Fruit fly (Drosophila melanogaster) whole organism, embryonic: ENCODE results near the gene CG14220.

Experiments used
- ATbp ChIP-seq: fragments of 200-800 bp; sonication (Bioruptor generic); optimal IDR thresholded peaks from 2 replicates; lab custom pipeline; 2017; ENCODE audit warnings: missing biosample characterization, mild to moderate bottlenecking, missing genetic modification characterization, missing genetic modification reagents
- CG10267 ChIP-seq: fragments of 200-800 bp; sonication (Bioruptor generic); optimal IDR thresholded peaks from 2 replicates; lab custom pipeline; 2018; ENCODE audit warnings: missing biosample characterization, mild to moderate bottlenecking, missing genetic modification characterization, moderate library complexity
- CG10431 ChIP-seq: fragments of 200-800 bp; sonication (Bioruptor generic); optimal IDR thresholded peaks from 3 replicates; lab custom pipeline; 2018; ENCODE audit warnings: missing biosample characterization, mild to moderate bottlenecking, missing genetic modification characterization
- CG11696 ChIP-seq: fragments of 200-800 bp; sonication (Bioruptor generic); IDR thresholded peaks from 2 replicates; pipeline ENCODE4 v1.3.6; 2022; ENCODE audit warnings: missing biosample characterization, missing genetic modification characterization
- CG12155 ChIP-seq: fragments of 200-800 bp; sonication (Bioruptor generic); optimal IDR thresholded peaks from 3 replicates; lab custom pipeline; 2016; ENCODE audit warnings: missing biosample characterization, missing genetic modification characterization
- CG1233 ChIP-seq: fragments of 200-800 bp; sonication (Bioruptor generic); optimal IDR thresholded peaks from 4 replicates; lab custom pipeline; 2018; ENCODE audit warnings: missing biosample characterization, mild to moderate bottlenecking, missing genetic modification characterization
- CG13287 ChIP-seq: fragments of 200-800 bp; sonication (Bioruptor generic); IDR thresholded peaks from 2 replicates; pipeline ENCODE4 v1.3.6; 2022; ENCODE audit warnings: missing biosample characterization, missing genetic modification characterization; ENCODE audit not compliant: partially characterized antibody
- CG15696 ChIP-seq: fragments of 200-800 bp; sonication (Bioruptor generic); optimal IDR thresholded peaks from 2 replicates; lab custom pipeline; 2019; ENCODE audit warnings: missing biosample characterization, mild to moderate bottlenecking, missing genetic modification characterization, moderate library complexity
- CG1603 ChIP-seq: fragments of 200-800 bp; sonication (Bioruptor generic); optimal IDR thresholded peaks from 2 replicates; lab custom pipeline; 2019; ENCODE audit warnings: missing biosample characterization, mild to moderate bottlenecking, missing genetic modification characterization, moderate library complexity
- CG16813 ChIP-seq: fragments of 200-800 bp; sonication (Bioruptor generic); IDR thresholded peaks from 3 replicates; pipeline ENCODE4 v1.3.6; 2022; ENCODE audit warnings: missing biosample characterization, missing genetic modification characterization; ENCODE audit not compliant: partially characterized antibody
- CG1792 ChIP-seq: fragments of 200-800 bp; sonication (Bioruptor generic); optimal IDR thresholded peaks from 2 replicates; lab custom pipeline; 2016; ENCODE audit warnings: missing biosample characterization, missing genetic modification characterization
- CG32532 ChIP-seq: fragments of 200-800 bp; sonication (Bioruptor generic); IDR thresholded peaks from 2 replicates; pipeline ENCODE4 v1.3.6; 2022; ENCODE audit warnings: missing biosample characterization, missing genetic modification characterization
- CG43689 ChIP-seq: fragments of 200-800 bp; sonication (Bioruptor generic); IDR thresholded peaks from 2 replicates; pipeline ENCODE4 v1.3.6; 2022; ENCODE audit warnings: missing biosample characterization, missing genetic modification characterization
- CG4424 ChIP-seq: fragments of 200-800 bp; sonication (Bioruptor generic); optimal IDR thresholded peaks from 3 replicates; lab custom pipeline; 2016; ENCODE audit warnings: missing biosample characterization, missing genetic modification characterization
- CG4730 ChIP-seq: fragments of 200-800 bp; sonication (Bioruptor generic); IDR thresholded peaks from 2 replicates; pipeline ENCODE4 v1.3.6; 2022; ENCODE audit warnings: missing biosample characterization, missing genetic modification characterization
- CG6689 ChIP-seq: fragments of 200-800 bp; sonication (Bioruptor generic); IDR thresholded peaks from 2 replicates; pipeline ENCODE4 v1.3.6; 2022; ENCODE audit warnings: missing biosample characterization, missing genetic modification characterization
- CG8359 ChIP-seq: fragments of 200-800 bp; sonication (Bioruptor generic); optimal IDR thresholded peaks from 2 replicates; lab custom pipeline; 2017; ENCODE audit warnings: missing biosample characterization, mild to moderate bottlenecking, missing genetic modification characterization, borderline replicate concordance
- CG8388 ChIP-seq: fragments of 200-800 bp; sonication (Bioruptor generic); optimal IDR thresholded peaks from 2 replicates; lab custom pipeline; 2019; ENCODE audit warnings: missing biosample characterization, mild to moderate bottlenecking, missing genetic modification characterization, moderate library complexity
- CG9727 ChIP-seq: fragments of 200-800 bp; sonication (Bioruptor generic); optimal IDR thresholded peaks from 3 replicates; lab custom pipeline; 2017; ENCODE audit warnings: missing biosample characterization, mild to moderate bottlenecking, missing genetic modification characterization
- D ChIP-seq, 2 experiments: fragments of 200-800 bp in 1 of 2; fragments of >200 bp in 1 of 2; sonication (Bioruptor generic) in 1 of 2; optimal IDR thresholded peaks; 2 replicates in 1 of 2; 3 replicates in 1 of 2; lab custom pipeline; 2017; ENCODE audit warnings: mild to moderate bottlenecking in 1 of 2, missing biosample characterization in 1 of 2, missing genetic modification characterization in 1 of 2, missing genetic modification reagents in 1 of 2
- Fer3 ChIP-seq: fragments of 200-800 bp; sonication (Bioruptor generic); optimal IDR thresholded peaks from 2 replicates; lab custom pipeline; 2018; ENCODE audit warnings: missing biosample characterization, mild to moderate bottlenecking, missing genetic modification characterization, moderate library complexity
- Hmr ChIP-seq: fragments of 200-800 bp; sonication (Bioruptor generic); optimal IDR thresholded peaks from 3 replicates; lab custom pipeline; 2017; ENCODE audit warnings: mild to moderate bottlenecking, missing biosample characterization, missing genetic modification reagents, missing genetic modification characterization
- Hr39 ChIP-seq: fragments of >200 bp; optimal IDR thresholded peaks from 2 replicates; lab custom pipeline; 2017
- Kr ChIP-seq: fragments of 200-800 bp; sonication (Bioruptor generic); optimal IDR thresholded peaks from 2 replicates; lab custom pipeline; 2017; ENCODE audit warnings: missing biosample characterization, mild to moderate bottlenecking, missing genetic modification characterization
- Mad ChIP-seq: fragments of 200-800 bp; sonication (Bioruptor generic); optimal IDR thresholded peaks from 2 replicates; lab custom pipeline; 2016; ENCODE audit warnings: missing biosample characterization, missing genetic modification characterization
- NK7.1 ChIP-seq: fragments of 200-800 bp; sonication (Bioruptor generic); optimal IDR thresholded peaks from 3 replicates; lab custom pipeline; 2016; ENCODE audit warnings: missing biosample characterization, missing genetic modification characterization
- Oli ChIP-seq: fragments of 200-800 bp; sonication (Bioruptor generic); optimal IDR thresholded peaks from 2 replicates; lab custom pipeline; 2018; ENCODE audit warnings: missing biosample characterization, mild to moderate bottlenecking, missing genetic modification characterization, moderate library complexity
- PHDP ChIP-seq: fragments of 200-800 bp; sonication (Bioruptor generic); optimal IDR thresholded peaks from 3 replicates; lab custom pipeline; 2018; ENCODE audit warnings: missing biosample characterization, mild to moderate bottlenecking, missing genetic modification characterization, moderate library complexity
- Sry-δ ChIP-seq: fragments of 200-800 bp; sonication (Bioruptor generic); optimal IDR thresholded peaks from 2 replicates; lab custom pipeline; 2016; ENCODE audit warnings: missing biosample characterization, missing genetic modification characterization
- Taf1 ChIP-seq: fragments of 200-800 bp; sonication (Bioruptor generic); IDR thresholded peaks from 2 replicates; pipeline ENCODE4 v1.3.6; 2022; ENCODE audit warnings: missing biosample characterization, missing genetic modification characterization
- ato ChIP-seq: fragments of 200-800 bp; sonication (Bioruptor generic); IDR thresholded peaks from 2 replicates; pipeline ENCODE4 v1.3.6; 2022; ENCODE audit warnings: missing biosample characterization, missing genetic modification characterization; ENCODE audit not compliant: partially characterized antibody
- crc ChIP-seq: fragments of 200-800 bp; sonication (Bioruptor generic); optimal IDR thresholded peaks from 2 replicates; lab custom pipeline; 2016; ENCODE audit warnings: missing biosample characterization, missing genetic modification characterization
- cwo ChIP-seq: fragments of 200-800 bp; sonication (Bioruptor generic); optimal IDR thresholded peaks from 3 replicates; lab custom pipeline; 2017; ENCODE audit warnings: missing biosample characterization, missing genetic modification characterization, mild to moderate bottlenecking, moderate library complexity, missing genetic modification reagents
- dmrt99B ChIP-seq: fragments of 200-800 bp; sonication (Bioruptor generic); optimal IDR thresholded peaks from 2 replicates; lab custom pipeline; 2018; ENCODE audit warnings: missing biosample characterization, mild to moderate bottlenecking, missing genetic modification characterization, moderate library complexity
- exex ChIP-seq: fragments of 200-800 bp; sonication (Bioruptor generic); optimal IDR thresholded peaks from 4 replicates; lab custom pipeline; 2018; ENCODE audit warnings: missing biosample characterization, mild to moderate bottlenecking, missing genetic modification characterization, moderate library complexity
- eyg ChIP-seq: fragments of 200-800 bp; sonication (Bioruptor generic); optimal IDR thresholded peaks from 3 replicates; lab custom pipeline; 2016; ENCODE audit warnings: missing biosample characterization, missing genetic modification characterization
- fru ChIP-seq: fragments of >200 bp; optimal IDR thresholded peaks from 2 replicates; lab custom pipeline; 2017
- grn ChIP-seq: fragments of 200-800 bp; sonication (Bioruptor generic); optimal IDR thresholded peaks from 3 replicates; lab custom pipeline; 2017; ENCODE audit warnings: missing biosample characterization, missing genetic modification characterization
- h ChIP-seq: fragments of >200 bp; optimal IDR thresholded peaks from 2 replicates; lab custom pipeline; 2017
- hb ChIP-seq: fragments of 200-800 bp; sonication (Bioruptor generic); IDR thresholded peaks from 3 replicates; pipeline ENCODE4 v1.3.6; 2022; ENCODE audit warnings: missing biosample characterization, missing genetic modification characterization; ENCODE audit not compliant: partially characterized antibody
- her ChIP-seq: fragments of 200-800 bp; sonication (Bioruptor generic); optimal IDR thresholded peaks from 2 replicates; lab custom pipeline; 2016; ENCODE audit warnings: missing biosample characterization, missing genetic modification characterization
- lov ChIP-seq, 2 experiments: fragments of 200-800 bp in 1 of 2; fragments of >200 bp in 1 of 2; sonication (Bioruptor generic) in 1 of 2; IDR thresholded peaks in 1 of 2; optimal IDR thresholded peaks in 1 of 2; 2 replicates in 1 of 2; 3 replicates in 1 of 2; pipeline versions ENCODE4 v1.3.6 to Lab custom; 2017 to 2022; ENCODE audit warnings: missing biosample characterization in 1 of 2, missing genetic modification characterization in 1 of 2
- mam ChIP-seq: fragments of 200-800 bp; sonication (Bioruptor generic); optimal IDR thresholded peaks from 3 replicates; lab custom pipeline; 2016; ENCODE audit warnings: missing biosample characterization, missing genetic modification characterization
- mld ChIP-seq: fragments of 200-800 bp; sonication (Bioruptor generic); IDR thresholded peaks from 3 replicates; pipeline ENCODE4 v1.3.6; 2022; ENCODE audit warnings: missing biosample characterization, missing genetic modification characterization; ENCODE audit not compliant: partially characterized antibody
- otp ChIP-seq: fragments of 200-800 bp; sonication (Bioruptor generic); IDR thresholded peaks from 3 replicates; pipeline ENCODE4, ENCODE4 v1.3.6; 2022; ENCODE audit warnings: missing biosample characterization, missing genetic modification characterization
- pum ChIP-seq: fragments of 200-800 bp; sonication (Bioruptor generic); optimal IDR thresholded peaks from 2 replicates; lab custom pipeline; 2016; ENCODE audit warnings: missing biosample characterization, missing genetic modification characterization
- pzg ChIP-seq: fragments of 200-800 bp; sonication (Bioruptor generic); optimal IDR thresholded peaks from 3 replicates; lab custom pipeline; 2018; ENCODE audit warnings: missing biosample characterization, mild to moderate bottlenecking, missing genetic modification characterization, moderate library complexity
- seq ChIP-seq: fragments of 200-800 bp; sonication (Bioruptor generic); IDR thresholded peaks from 2 replicates; pipeline ENCODE4 v1.3.6; 2022; ENCODE audit warnings: missing biosample characterization, missing genetic modification characterization
- zen ChIP-seq: fragments of 200-800 bp; sonication (Bioruptor generic); optimal IDR thresholded peaks from 3 replicates; lab custom pipeline; 2018; ENCODE audit warnings: missing biosample characterization, mild to moderate bottlenecking, missing genetic modification characterization, moderate library complexity
- zf30C ChIP-seq: fragments of 200-800 bp; sonication (Bioruptor generic); optimal IDR thresholded peaks from 3 replicates; lab custom pipeline; 2018; ENCODE audit warnings: missing biosample characterization, mild to moderate bottlenecking, missing genetic modification characterization

The CG14220 gene

dm6 chrX:19638328-19638940 lies 36.8 kb upstream of the CG14220 start, which contains the start of gene Rcd-1 (continued):
- no peak for TF ChIP-seq D (optimal IDR thresholded peaks at IDR 0.05; lab: Kevin White, UChicago)
- TF ChIP-seq D (GFP tag; optimal IDR thresholded peaks at IDR 0.05; lab: Kevin White, UChicago), result no peak
- TF ChIP-seq zf30C (GFP tag; lab: Kevin White, UChicago), result no peak
- TF ChIP-seq CG8388, result no peak
- TF ChIP-seq pum (GFP tag; lab: Kevin White, UChicago), result no peak
- no peak for TF ChIP-seq CG6689 (GFP tag; lab: Robert Waterston, UW)
- TF ChIP-seq CG1233 (GFP tag; lab: Kevin White, UChicago), result no peak
- no peak for TF ChIP-seq ato
- TF ChIP-seq eyg, result no peak
- no peak for TF ChIP-seq lov (optimal IDR thresholded peaks at IDR 0.05; lab: Kevin White, UChicago)
- no peak for TF ChIP-seq lov (GFP tag; IDR thresholded peaks at IDR 0.05; lab: Robert Waterston, UW)
- no peak for TF ChIP-seq fru (lab: Kevin White, UChicago)
- TF ChIP-seq CG15696 (tag; lab: Kevin White, UChicago), result no peak
- TF ChIP-seq her (GFP tag; lab: Kevin White, UChicago), result no peak
- TF ChIP-seq CG4424 (GFP tag; lab: Kevin White, UChicago), result no peak
- TF ChIP-seq Mad, result no peak
- TF ChIP-seq CG8359, result no peak
- TF ChIP-seq CG1603, result peak; percentile 68
- no peak for TF ChIP-seq CG32532
- TF ChIP-seq Hr39, result no peak
- no peak for TF ChIP-seq Fer3
- TF ChIP-seq crc (GFP tag; lab: Kevin White, UChicago), result no peak
- no peak for TF ChIP-seq CG11696 (GFP tag; lab: Robert Waterston, UW)
- no peak for TF ChIP-seq cwo (GFP tag; lab: Kevin White, UChicago)
- peak; percentile 52 for TF ChIP-seq CG10431 (GFP tag; lab: Kevin White, UChicago)
- TF ChIP-seq mam (GFP tag; lab: Kevin White, UChicago), result no peak
- TF ChIP-seq CG10267 (tag; lab: Kevin White, UChicago), result no peak
- TF ChIP-seq exex (tag; lab: Kevin White, UChicago), result no peak
- no peak for TF ChIP-seq hb (GFP tag; lab: Robert Waterston, UW)
- TF ChIP-seq CG9727, result peak; percentile 18
- no peak for TF ChIP-seq Kr
- peak; percentile 50 for TF ChIP-seq Sry-δ (GFP tag; lab: Kevin White, UChicago)
- no peak for TF ChIP-seq CG16813 (GFP tag; lab: Robert Waterston, UW)
- TF ChIP-seq h (lab: Kevin White, UChicago), result no peak
- TF ChIP-seq seq (GFP tag; lab: Robert Waterston, UW), result no peak
- TF ChIP-seq ATbp (GFP tag; lab: Kevin White, UChicago), result no peak
- no peak for TF ChIP-seq NK7.1
- no peak for TF ChIP-seq Hmr
- no peak for TF ChIP-seq otp (GFP tag; lab: Robert Waterston, UW)
- peak; percentile 81 for TF ChIP-seq pzg (GFP tag; lab: Kevin White, UChicago)
- no peak for TF ChIP-seq Oli (tag; lab: Kevin White, UChicago)
- TF ChIP-seq grn, result no peak
- TF ChIP-seq CG4730 (GFP tag; lab: Robert Waterston, UW), result no peak
- TF ChIP-seq CG43689 (GFP tag; lab: Robert Waterston, UW), result no peak
- no peak for TF ChIP-seq PHDP
- no peak for TF ChIP-seq mld (GFP tag; lab: Robert Waterston, UW)
- no peak for TF ChIP-seq dmrt99B (tag; lab: Kevin White, UChicago)
- peak; percentile 65 for TF ChIP-seq CG12155 (GFP tag; lab: Kevin White, UChicago)
- no peak for TF ChIP-seq CG13287 (GFP tag; lab: Robert Waterston, UW)
- TF ChIP-seq Taf1 (GFP tag; lab: Robert Waterston, UW), result no peak
- no peak for TF ChIP-seq CG1792 (GFP tag; lab: Kevin White, UChicago)
- no peak for TF ChIP-seq zen (tag; lab: Kevin White, UChicago)
